Worm (Caenorhabditis elegans): ENCODE measurements around the gene T24C2.5.

The T24C2.5 gene

ce11 chrX:14510358-14510757 is 23.9 kb upstream of the T24C2.5 start:
- TF ChIP-seq lin-11 (tag; optimal IDR thresholded peaks at IDR 0.05), result no peak
- TF ChIP-seq nhr-129 (tag; optimal IDR thresholded peaks at IDR 0.05), result peak; percentile 75

DNA sequence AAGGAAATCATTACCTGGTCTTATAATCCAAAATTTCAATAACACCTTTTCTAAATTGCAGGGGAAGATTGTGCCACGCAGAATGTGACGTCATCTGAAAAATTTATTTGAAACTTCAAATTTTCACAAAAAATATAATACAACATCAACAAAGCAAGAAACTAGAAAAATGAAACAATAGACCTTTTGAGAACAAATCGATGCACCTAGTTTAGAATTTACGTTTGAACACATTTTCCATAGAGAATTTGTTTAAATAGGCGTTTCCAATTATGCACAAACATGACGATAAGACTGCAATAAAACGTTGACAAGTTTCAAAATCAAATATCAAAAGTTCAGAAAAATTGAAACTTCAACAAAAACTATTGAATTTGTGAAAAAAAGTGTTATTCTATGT is 21.4 kb upstream of the T24C2.5 start, which contains the start of gene fbxa-141:
Gene fbxa-141, minus strand, starts transcription at position 101 of the 400 bp plus-strand sequence.
- no peak for TF ChIP-seq unc-62 (GFP tag; optimal IDR thresholded peaks at IDR 0.05)
- TF ChIP-seq lin-13 (GFP tag; optimal IDR thresholded peaks at IDR 0.05), result no peak
- no peak for TF ChIP-seq C34F6.9 (tag; optimal IDR thresholded peaks at IDR 0.05)
- TF ChIP-seq mdl-1 (tag; optimal IDR thresholded peaks at IDR 0.05), result no peak
- no peak for TF ChIP-seq unc-55 (GFP tag; optimal IDR thresholded peaks at IDR 0.05)
- no peak for TF ChIP-seq crh-2 (tag; optimal IDR thresholded peaks at IDR 0.05)
- TF ChIP-seq unc-39 (tag; optimal IDR thresholded peaks at IDR 0.05), result no peak

DNA sequence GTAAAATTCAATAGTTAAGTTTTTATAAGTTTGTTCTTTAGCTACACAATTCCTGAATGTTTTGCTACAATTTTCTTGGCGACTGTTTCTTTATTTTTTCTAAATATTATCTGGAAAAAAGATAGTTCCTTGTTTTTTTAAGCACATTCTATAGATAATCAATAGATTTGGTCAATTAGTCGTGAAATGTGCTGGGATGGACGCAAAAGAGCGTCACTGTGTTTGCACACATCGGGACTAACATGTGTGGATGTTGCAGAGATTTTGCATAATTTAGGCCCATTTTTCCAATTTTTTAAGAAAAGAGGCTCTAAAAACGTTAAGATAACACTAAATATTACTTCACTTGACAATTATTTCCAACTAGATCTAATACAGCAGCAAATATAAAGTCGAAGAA is 20.8 kb upstream of the T24C2.5 start:
- TF ChIP-seq mab-5 (tag; optimal IDR thresholded peaks at IDR 0.05) (peak; percentile 48), nhr-12 (tag; optimal IDR thresholded peaks at IDR 0.05) (no peak), lsy-2 (tag; optimal IDR thresholded peaks at IDR 0.05) (peak in 1 of 2 experiments; percentile 9), fos-1 (tag; optimal IDR thresholded peaks at IDR 0.05) (no peak), nhr-129 (tag; optimal IDR thresholded peaks at IDR 0.05) (peak; percentile 34), unc-39 (tag; optimal IDR thresholded peaks at IDR 0.05) (no peak), unc-62 (GFP tag; optimal IDR thresholded peaks at IDR 0.05) (no peak), ceh-16 (tag; optimal IDR thresholded peaks at IDR 0.05) (no peak), F13H6.1 (tag; optimal IDR thresholded peaks at IDR 0.05) (peak; percentile 10), dmd-4 (tag; optimal IDR thresholded peaks at IDR 0.05) (no peak), lin-39 (tag; optimal IDR thresholded peaks at IDR 0.05) (no peak), lin-11 (tag; optimal IDR thresholded peaks at IDR 0.05) (no peak), peb-1 (tag; optimal IDR thresholded peaks at IDR 0.05) (no peak), R02D3.7 (tag; optimal IDR thresholded peaks at IDR 0.05) (no peak), nhr-6 (tag; optimal IDR thresholded peaks at IDR 0.05) (no peak), sma-9 (GFP tag; optimal IDR thresholded peaks at IDR 0.05) (peak; percentile 5), sma-9 (tag; optimal IDR thresholded peaks at IDR 0.05) (no peak), crh-2 (tag; optimal IDR thresholded peaks at IDR 0.05) (peak; percentile 16), sem-4 (tag; optimal IDR thresholded peaks at IDR 0.05) (no peak), egl-27 (tag; optimal IDR thresholded peaks at IDR 0.05) (no peak), nhr-10 (tag; optimal IDR thresholded peaks at IDR 0.05) (no peak), nhr-21 (tag; optimal IDR thresholded peaks at IDR 0.05) (no peak), snpc-4 (tag; optimal IDR thresholded peaks at IDR 0.05) (no peak), ama-1 (optimal IDR thresholded peaks at IDR 0.05) (no peak), lin-13 (GFP tag; optimal IDR thresholded peaks at IDR 0.05) (no peak), nhr-23 (tag; optimal IDR thresholded peaks at IDR 0.05) (no peak), C34F6.9 (tag; optimal IDR thresholded peaks at IDR 0.05) (peak; percentile 76), unc-55 (GFP tag; optimal IDR thresholded peaks at IDR 0.05) (peak; percentile 62), ztf-4 (tag; optimal IDR thresholded peaks at IDR 0.05) (no peak), ztf-1 (GFP tag; conservative IDR thresholded peaks at IDR 0.05) (no peak), skn-1 (tag; optimal IDR thresholded peaks at IDR 0.05) (no peak), ztf-11 (tag; optimal IDR thresholded peaks at IDR 0.05) (no peak), mbf-1 (tag; optimal IDR thresholded peaks at IDR 0.05) (no peak), elt-3 (tag; optimal IDR thresholded peaks at IDR 0.05) (no peak)

- TF ChIP-seq fos-1 (tag; optimal IDR thresholded peaks at IDR 0.05) (peak; percentile 64), crh-2 (tag; optimal IDR thresholded peaks at IDR 0.05) (peak; percentile 16), sma-9 (GFP tag; optimal IDR thresholded peaks at IDR 0.05) (peak; percentile 37), sma-9 (tag; optimal IDR thresholded peaks at IDR 0.05) (no peak), ztf-4 (tag; optimal IDR thresholded peaks at IDR 0.05) (no peak)
Measured at ce11 chrX:14515028-14515427, 19.2 kb upstream of the T24C2.5 start, which contains the start of gene gcsh-1. TSS of gene gcsh-1 (minus strand) at chrX:14515073.

- TF ChIP-seq ztf-4 (tag; optimal IDR thresholded peaks at IDR 0.05) (no peak), elt-1 (tag; optimal IDR thresholded peaks at IDR 0.05) (no peak), unc-55 (GFP tag; optimal IDR thresholded peaks at IDR 0.05) (no peak), crh-2 (tag; optimal IDR thresholded peaks at IDR 0.05) (no peak), ama-1 (optimal IDR thresholded peaks at IDR 0.05) (no peak), lin-39 (tag; optimal IDR thresholded peaks at IDR 0.05) (no peak), nhr-11 (tag; optimal IDR thresholded peaks at IDR 0.05) (no peak), egl-27 (tag; optimal IDR thresholded peaks at IDR 0.05) (no peak), nhr-6 (tag; optimal IDR thresholded peaks at IDR 0.05) (no peak), gmeb-1 (tag; optimal IDR thresholded peaks at IDR 0.05) (no peak), mab-5 (tag; optimal IDR thresholded peaks at IDR 0.05) (no peak)
Measured at ce11 chrX:14516560-14516959, 17.7 kb upstream of the T24C2.5 start, which contains the start of gene D1025.10. TSS of gene D1025.10 (plus strand) at chrX:14516860.

All from whole organism, L2 larva.